Fruit fly (Drosophila melanogaster) whole organism, embryonic: ENCODE results near the gene CG1233.

ENCODE experiments used
- Awh ChIP-seq: fragments of 200-800 bp; sonication (Bioruptor generic); IDR thresholded peaks from 2 replicates; pipeline ENCODE4, ENCODE4 v1.3.6; 2022; ENCODE audit warnings: missing biosample characterization, missing genetic modification characterization
- CG10147 ChIP-seq: fragments of 200-800 bp; sonication (Bioruptor generic); optimal IDR thresholded peaks from 2 replicates; lab custom pipeline; 2019; ENCODE audit warnings: missing biosample characterization, mild to moderate bottlenecking, missing genetic modification characterization, moderate library complexity
- CG14667 ChIP-seq: fragments of 200-800 bp; sonication (Bioruptor generic); IDR thresholded peaks from 2 replicates; pipeline ENCODE4 v1.3.6; 2022; ENCODE audit warnings: missing biosample characterization, missing genetic modification characterization
- CG15479 ChIP-seq: fragments of 200-800 bp; sonication (Bioruptor generic); optimal IDR thresholded peaks from 3 replicates; lab custom pipeline; 2019; ENCODE audit warnings: missing biosample characterization, mild to moderate bottlenecking, missing genetic modification characterization, moderate library complexity
- CG2678 ChIP-seq: fragments of 200-800 bp; sonication (Bioruptor generic); optimal IDR thresholded peaks from 3 replicates; lab custom pipeline; 2019; ENCODE audit warnings: missing biosample characterization, mild to moderate bottlenecking, missing genetic modification characterization, moderate library complexity
- CG30020 ChIP-seq: fragments of 200-800 bp; optimal IDR thresholded peaks from 2 replicates; lab custom pipeline; 2019; ENCODE audit warnings: missing biosample characterization, mild to moderate bottlenecking, missing genetic modification characterization, moderate library complexity
- CG30403 ChIP-seq: fragments of 200-800 bp; sonication (Bioruptor generic); optimal IDR thresholded peaks from 3 replicates; lab custom pipeline; 2016; ENCODE audit warnings: missing biosample characterization, missing genetic modification characterization
- CG33557 ChIP-seq: fragments of 200-800 bp; sonication (Bioruptor generic); optimal IDR thresholded peaks from 2 replicates; lab custom pipeline; 2019; ENCODE audit warnings: missing biosample characterization, mild to moderate bottlenecking, missing genetic modification characterization, moderate library complexity
- CG34224 ChIP-seq: fragments of 200-800 bp; sonication (Bioruptor generic); IDR thresholded peaks from 3 replicates; pipeline ENCODE4 v1.3.6; 2022; ENCODE audit warnings: missing biosample characterization, missing genetic modification characterization; ENCODE audit not compliant: partially characterized antibody
- CG43689 ChIP-seq: fragments of 200-800 bp; sonication (Bioruptor generic); IDR thresholded peaks from 2 replicates; pipeline ENCODE4 v1.3.6; 2022; ENCODE audit warnings: missing biosample characterization, missing genetic modification characterization
- CG6175 ChIP-seq: fragments of 200-800 bp; sonication (Bioruptor generic); IDR thresholded peaks from 3 replicates; pipeline ENCODE4 v1.3.6; 2022; ENCODE audit warnings: missing biosample characterization, missing genetic modification characterization
- CG7271 ChIP-seq: fragments of 200-800 bp; sonication (Bioruptor generic); optimal IDR thresholded peaks from 2 replicates; lab custom pipeline; 2018; ENCODE audit warnings: missing biosample characterization, mild to moderate bottlenecking, missing genetic modification characterization, moderate library complexity
- CG8089 ChIP-seq: fragments of 200-800 bp; sonication (Bioruptor generic); optimal IDR thresholded peaks from 3 replicates; lab custom pipeline; 2016; ENCODE audit warnings: missing biosample characterization, missing genetic modification characterization
- CG9797 ChIP-seq: fragments of 200-800 bp; sonication (Bioruptor generic); optimal IDR thresholded peaks from 3 replicates; lab custom pipeline; 2018; ENCODE audit warnings: missing biosample characterization, mild to moderate bottlenecking, missing genetic modification characterization
- Eip74EF ChIP-seq, 2 experiments: fragments of 200-800 bp in 1 of 2; fragments of >200 bp in 1 of 2; sonication (Bioruptor generic) in 1 of 2; optimal IDR thresholded peaks; 2 replicates each; lab custom pipeline; 2017 to 2019; ENCODE audit warnings: missing biosample characterization in 2 of 2, missing genetic modification characterization in 2 of 2, mild to moderate bottlenecking in 1 of 2, moderate library complexity in 1 of 2
- HLH4C ChIP-seq: fragments of 200-800 bp; sonication (Bioruptor generic); IDR thresholded peaks from 3 replicates; pipeline ENCODE4 v1.3.6; 2022; ENCODE audit warnings: missing biosample characterization, missing genetic modification characterization; ENCODE audit not compliant: partially characterized antibody
- HLHmδ ChIP-seq: fragments of 200-800 bp; sonication (Bioruptor generic); optimal IDR thresholded peaks from 2 replicates; lab custom pipeline; 2018; ENCODE audit warnings: missing biosample characterization, mild to moderate bottlenecking, missing genetic modification characterization, moderate library complexity
- Mad ChIP-seq: fragments of 200-800 bp; sonication (Bioruptor generic); optimal IDR thresholded peaks from 2 replicates; lab custom pipeline; 2016; ENCODE audit warnings: missing biosample characterization, missing genetic modification characterization
- Med ChIP-seq: fragments of 200-800 bp; sonication (Bioruptor generic); peaks from one replicate; lab custom pipeline; 2016; ENCODE audit warnings: missing biosample characterization, missing genetic modification characterization, mild to moderate bottlenecking, inconsistent platforms, moderate library complexity
- Myb ChIP-seq: fragments of 200-800 bp; sonication (Bioruptor generic); optimal IDR thresholded peaks from 2 replicates; lab custom pipeline; 2016; ENCODE audit warnings: missing biosample characterization, missing genetic modification characterization
- NC2β ChIP-seq: fragments of 200-800 bp; sonication (Bioruptor generic); optimal IDR thresholded peaks from 2 replicates; lab custom pipeline; 2016; ENCODE audit warnings: missing biosample characterization, missing genetic modification characterization
- Neu2 ChIP-seq: fragments of 200-800 bp; sonication (Bioruptor generic); optimal IDR thresholded peaks from 3 replicates; lab custom pipeline; 2016; ENCODE audit warnings: missing biosample characterization, missing genetic modification characterization, borderline replicate concordance
- Nf-YA ChIP-seq: fragments of 200-800 bp; sonication (Bioruptor generic); IDR thresholded peaks from 2 replicates; pipeline ENCODE4 v1.3.6; 2022; ENCODE audit warnings: missing biosample characterization, missing genetic modification characterization
- PHDP ChIP-seq: fragments of 200-800 bp; sonication (Bioruptor generic); optimal IDR thresholded peaks from 3 replicates; lab custom pipeline; 2018; ENCODE audit warnings: missing biosample characterization, mild to moderate bottlenecking, missing genetic modification characterization, moderate library complexity
- Rx ChIP-seq: fragments of 200-800 bp; sonication (Bioruptor generic); IDR thresholded peaks from 2 replicates; pipeline ENCODE4 v1.3.6; 2022; ENCODE audit warnings: missing biosample characterization, missing genetic modification characterization
- Ssrp ChIP-seq: fragments of 200-800 bp; sonication (Bioruptor generic); optimal IDR thresholded peaks from 2 replicates; lab custom pipeline; 2018; ENCODE audit warnings: missing biosample characterization, mild to moderate bottlenecking, missing genetic modification characterization, moderate library complexity
- ab ChIP-seq: fragments of 200-800 bp; sonication (Bioruptor generic); optimal IDR thresholded peaks from 2 replicates; lab custom pipeline; 2016; ENCODE audit warnings: missing biosample characterization, missing genetic modification characterization
- bcd ChIP-seq: fragments of 200-800 bp; sonication (Bioruptor generic); optimal IDR thresholded peaks from 2 replicates; lab custom pipeline; 2017; ENCODE audit warnings: missing biosample characterization, mild to moderate bottlenecking, missing genetic modification characterization
- br ChIP-seq: fragments of >200 bp; optimal IDR thresholded peaks from 2 replicates; lab custom pipeline; 2017
- croc ChIP-seq: fragments of 200-800 bp; sonication (Bioruptor generic); conservative IDR thresholded peaks from 3 replicates; pipeline ENCODE4 v1.3.6; 2022; ENCODE audit warnings: missing biosample characterization, missing genetic modification characterization
- crol ChIP-seq: fragments of 200-800 bp; sonication (Bioruptor generic); IDR thresholded peaks from 2 replicates; pipeline ENCODE4 v1.3.6; 2022; ENCODE audit warnings: missing biosample characterization, missing genetic modification characterization
- dmrt11E ChIP-seq: fragments of 200-800 bp; sonication (Bioruptor generic); optimal IDR thresholded peaks from 3 replicates; lab custom pipeline; 2018; ENCODE audit warnings: missing biosample characterization, mild to moderate bottlenecking, missing genetic modification characterization, moderate library complexity
- eyg ChIP-seq: fragments of 200-800 bp; sonication (Bioruptor generic); optimal IDR thresholded peaks from 3 replicates; lab custom pipeline; 2016; ENCODE audit warnings: missing biosample characterization, missing genetic modification characterization
- fd102C ChIP-seq: fragments of 200-800 bp; sonication (Bioruptor generic); optimal IDR thresholded peaks from 2 replicates; lab custom pipeline; 2018; ENCODE audit warnings: missing biosample characterization, mild to moderate bottlenecking, missing genetic modification characterization, moderate library complexity
- hth ChIP-seq: fragments of >200 bp; optimal IDR thresholded peaks from 2 replicates; lab custom pipeline; 2017; ENCODE audit warnings: inconsistent platforms
- insv ChIP-seq, 2 experiments: fragments of 200-800 bp; sonication (Bioruptor generic); optimal IDR thresholded peaks; 3 replicates each; lab custom pipeline; 2016 to 2018; ENCODE audit warnings: missing biosample characterization in 2 of 2, missing genetic modification characterization in 2 of 2
- inv ChIP-seq: fragments of 200-800 bp; sonication (Bioruptor generic); IDR thresholded peaks from 2 replicates; pipeline ENCODE4 v1.3.6; 2022; ENCODE audit warnings: missing biosample characterization, missing genetic modification characterization; ENCODE audit not compliant: partially characterized antibody
- pzg ChIP-seq: fragments of 200-800 bp; sonication (Bioruptor generic); optimal IDR thresholded peaks from 3 replicates; lab custom pipeline; 2018; ENCODE audit warnings: missing biosample characterization, mild to moderate bottlenecking, missing genetic modification characterization, moderate library complexity
- rib ChIP-seq: fragments of 200-800 bp; sonication (Bioruptor generic); IDR thresholded peaks from 2 replicates; pipeline ENCODE4 v1.3.6; 2022; ENCODE audit warnings: missing biosample characterization, missing genetic modification characterization
- sna ChIP-seq: fragments of 200-800 bp; sonication (Bioruptor generic); IDR thresholded peaks from 2 replicates; pipeline ENCODE4 v1.3.6; 2022; ENCODE audit warnings: missing biosample characterization, missing genetic modification characterization; ENCODE audit not compliant: partially characterized antibody
- ssp ChIP-seq: fragments of 200-800 bp; sonication (Bioruptor generic); IDR thresholded peaks from 2 replicates; pipeline ENCODE4 v1.3.6; 2022; ENCODE audit warnings: missing biosample characterization, missing genetic modification characterization
- tin ChIP-seq: fragments of 200-800 bp; sonication (Bioruptor generic); optimal IDR thresholded peaks from 3 replicates; lab custom pipeline; 2016; ENCODE audit warnings: missing biosample characterization, missing genetic modification characterization
- ttk ChIP-seq: fragments of 200-800 bp; sonication (Bioruptor generic); IDR thresholded peaks from 2 replicates; pipeline ENCODE4 v2.1.2; 2022; ENCODE audit warnings: missing biosample characterization, missing genetic modification characterization
- tx ChIP-seq: fragments of 200-800 bp; sonication (Bioruptor generic); optimal IDR thresholded peaks from 2 replicates; lab custom pipeline; 2016; ENCODE audit warnings: missing biosample characterization, missing genetic modification characterization
- unpg ChIP-seq: fragments of 200-800 bp; sonication (Bioruptor generic); optimal IDR thresholded peaks from 3 replicates; lab custom pipeline; 2018; ENCODE audit warnings: missing biosample characterization, mild to moderate bottlenecking, missing genetic modification characterization, moderate library complexity
- vfl ChIP-seq: fragments of 200-800 bp; sonication (Bioruptor generic); optimal IDR thresholded peaks from 2 replicates; lab custom pipeline; 2016; ENCODE audit warnings: missing biosample characterization, missing genetic modification characterization
- wek ChIP-seq: fragments of 200-800 bp; sonication (Bioruptor generic); optimal IDR thresholded peaks from 3 replicates; lab custom pipeline; 2018; ENCODE audit warnings: missing biosample characterization, mild to moderate bottlenecking, missing genetic modification characterization, moderate library complexity

CG1233 gene

DNA sequence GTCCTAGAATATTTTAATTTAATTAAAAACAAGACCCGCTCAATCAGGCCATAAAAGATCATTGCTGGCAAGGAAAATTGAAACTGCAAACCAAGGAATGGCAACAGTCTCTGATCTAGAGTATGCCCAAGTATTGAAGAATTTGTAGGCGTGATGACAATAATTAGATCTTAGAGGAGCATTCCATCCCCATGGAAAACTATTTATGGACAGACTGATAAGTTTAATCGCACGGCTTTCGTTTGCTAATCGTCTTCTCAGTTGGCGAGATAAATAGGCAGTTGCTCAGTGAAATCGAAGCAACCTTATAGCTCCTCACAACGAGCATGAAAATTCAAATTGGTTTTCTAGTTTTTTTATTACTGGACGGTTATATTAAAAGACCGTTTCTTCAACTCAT, 44.5 kb upstream of the CG1233 start, which contains the start of gene ddbt:
TSS of gene ddbt (plus strand) at position 301 of the 400 bp plus-strand sequence.
- TF ChIP-seq Neu2 (GFP tag; lab: Kevin White, UChicago) (no peak), bcd (GFP tag; lab: Kevin White, UChicago) (no peak), HLH4C (GFP tag; lab: Robert Waterston, UW) (no peak), hth (lab: Kevin White, UChicago) (no peak), tin (GFP tag; lab: Kevin White, UChicago) (no peak), eyg (GFP tag; lab: Kevin White, UChicago) (no peak), Rx (GFP tag; lab: Robert Waterston, UW) (no peak), croc (GFP tag; lab: Robert Waterston, UW) (no peak), CG2678 (no peak), sna (GFP tag; lab: Robert Waterston, UW) (no peak), CG30403 (no peak), CG14667 (GFP tag; lab: Robert Waterston, UW) (no peak)
- TF ChIP-seq, all 482 proteins: peak for 0

DNA sequence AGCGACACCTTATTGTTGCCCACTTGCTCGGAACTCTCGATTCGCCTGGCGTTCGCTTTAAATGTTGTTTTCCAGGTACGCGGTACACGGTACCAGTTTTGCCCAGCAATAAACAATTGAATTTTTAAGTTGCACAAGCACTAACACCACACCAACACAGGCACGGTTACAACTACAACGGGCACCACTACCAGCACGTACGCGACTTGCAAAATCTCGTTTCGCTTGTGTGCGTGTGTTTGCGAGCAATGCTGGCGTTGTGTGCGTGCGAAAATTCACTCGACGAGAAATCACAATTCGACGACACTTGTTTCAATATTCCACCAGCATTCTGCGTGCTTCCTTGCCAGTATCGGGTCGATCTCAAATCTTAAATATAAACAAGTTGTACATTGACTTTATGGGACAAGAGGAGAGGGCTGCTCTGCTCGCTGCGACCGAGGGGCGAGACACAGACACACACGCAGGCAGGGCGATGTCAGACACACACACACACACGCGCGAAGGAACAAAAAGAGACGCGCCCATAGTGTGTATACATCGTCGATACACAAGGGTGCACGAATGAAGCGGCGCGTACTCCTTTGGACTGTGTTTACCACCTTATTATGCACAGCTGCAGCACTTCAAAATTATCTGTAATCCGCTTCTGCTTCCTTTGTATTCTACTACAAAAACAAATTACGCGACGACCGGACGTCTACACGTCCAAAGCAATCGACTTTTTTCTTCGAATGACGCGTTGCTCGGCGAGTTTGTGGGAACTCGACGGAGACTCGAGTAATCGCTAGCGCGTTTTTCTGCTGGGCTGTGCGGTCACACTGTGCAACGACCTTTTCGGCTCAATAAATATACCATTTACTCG, 41.9 kb upstream of the CG1233 start, which contains the start of gene fwd:
TSS of gene fwd (minus strand) at position 740 of the 865 bp plus-strand sequence.
- TF ChIP-seq CG8089 (GFP tag; lab: Kevin White, UChicago) = no peak
- TF ChIP-seq PHDP (tag; lab: Kevin White, UChicago) = no peak
- TF ChIP-seq dmrt11E (tag; lab: Kevin White, UChicago) = peak; percentile 10
- no peak for TF ChIP-seq Eip74EF (GFP tag; optimal IDR thresholded peaks at IDR 0.05; lab: Kevin White, UChicago)
- TF ChIP-seq CG30020 (tag; lab: Kevin White, UChicago) = peak; percentile 54
- no peak for TF ChIP-seq Neu2 (GFP tag; lab: Kevin White, UChicago)
- TF ChIP-seq CG14667 (GFP tag; lab: Robert Waterston, UW) = no peak
- peak; percentile 89 for TF ChIP-seq crol (GFP tag; lab: Robert Waterston, UW)
- TF ChIP-seq Myb (GFP tag; lab: Kevin White, UChicago) = peak; percentile 98
- TF ChIP-seq Awh = no peak; the same call in 1 of the 2 replicates
- TF ChIP-seq unpg = peak; percentile 26
- no peak for TF ChIP-seq ab (GFP tag; lab: Kevin White, UChicago)
- no peak for TF ChIP-seq Mad (GFP tag; lab: Kevin White, UChicago)
- TF ChIP-seq Med = peak; percentile 84
- TF ChIP-seq CG6175 (GFP tag; lab: Robert Waterston, UW) = no peak
- no peak for TF ChIP-seq Ssrp (tag; lab: Kevin White, UChicago)
- TF ChIP-seq pzg (GFP tag; lab: Kevin White, UChicago) = peak; percentile 96
- peak; percentile 33 for TF ChIP-seq HLHmδ (GFP tag; lab: Kevin White, UChicago)
- TF ChIP-seq CG34224 = no peak
- TF ChIP-seq CG7271 (tag; lab: Kevin White, UChicago) = peak; percentile 77
- TF ChIP-seq insv (GFP tag; optimal IDR thresholded peaks at IDR 0.05; lab: Kevin White, UChicago) = peak in 1 of 2 experiments; percentile 37
- TF ChIP-seq rib (GFP tag; lab: Robert Waterston, UW) = peak; percentile 89
- TF ChIP-seq CG9797 (GFP tag; lab: Kevin White, UChicago) = peak; percentile 98
- TF ChIP-seq inv (GFP tag; lab: Robert Waterston, UW) = no peak; the same call in 1 of the 2 replicates
- TF ChIP-seq vfl = no peak
- TF ChIP-seq CG15479 (GFP tag; lab: Kevin White, UChicago) = peak; percentile 87
- no peak for TF ChIP-seq Nf-YA (GFP tag; lab: Robert Waterston, UW)
- TF ChIP-seq CG10147 (GFP tag; lab: Kevin White, UChicago) = no peak
- peak; percentile 27 for TF ChIP-seq NC2β (GFP tag; lab: Kevin White, UChicago)
- no peak for TF ChIP-seq CG43689 (GFP tag; lab: Robert Waterston, UW)
- TF ChIP-seq fd102C (GFP tag; lab: Kevin White, UChicago) = no peak
- TF ChIP-seq ttk = peak; percentile 14; the same call in 1 of the 2 replicates
- no peak for TF ChIP-seq croc (GFP tag; lab: Robert Waterston, UW)
- peak; percentile 54 for TF ChIP-seq CG33557 (GFP tag; lab: Kevin White, UChicago)
- TF ChIP-seq tx (GFP tag; lab: Kevin White, UChicago) = no peak
- no peak for TF ChIP-seq wek
- TF ChIP-seq br (lab: Kevin White, UChicago) = no peak
- peak; percentile 15; the same call in 1 of the 2 replicates for TF ChIP-seq ssp (GFP tag; lab: Robert Waterston, UW)
